Worm (Caenorhabditis elegans) whole organism, mixed stage, embryonic: ENCODE measurements around the gene T26G10.3.

Experiments
- M03D4.4 ChIP-seq: sonication (generic microtip); optimal IDR thresholded peaks from 2 replicates; lab custom pipeline; 2017; ENCODE audit warnings: mild to moderate bottlenecking, missing genetic modification characterization, missing compliant biosample characterization
- bed-3 ChIP-seq: fragments of 200-800 bp; sonication (Bioruptor generic); optimal IDR thresholded peaks from 3 replicates; lab custom pipeline; 2018; ENCODE audit warnings: mild to moderate bottlenecking, missing genetic modification characterization, moderate library complexity, missing compliant biosample characterization
- blmp-1 ChIP-seq: fragments of 150-350 bp; optimal IDR thresholded peaks from 2 replicates; lab custom pipeline; 2014; ENCODE audit warnings: missing biosample characterization, missing genetic modification characterization
- ceh-39 ChIP-seq: fragments of 150-350 bp; optimal IDR thresholded peaks from 2 replicates; lab custom pipeline; 2014; ENCODE audit warnings: missing biosample characterization, missing genetic modification characterization
- ceh-43 ChIP-seq: fragments of 200-800 bp; sonication (Bioruptor generic); optimal IDR thresholded peaks from 2 replicates; lab custom pipeline; 2018; ENCODE audit warnings: mild to moderate bottlenecking, missing genetic modification characterization, moderate library complexity, missing compliant biosample characterization
- ceh-83 ChIP-seq: fragments of 200-800 bp; sonication (Bioruptor generic); optimal IDR thresholded peaks from 2 replicates; lab custom pipeline; 2018; ENCODE audit warnings: mild to moderate bottlenecking, missing genetic modification characterization, missing compliant biosample characterization
- ces-1 ChIP-seq: fragments of 150-350 bp; optimal IDR thresholded peaks from 2 replicates; lab custom pipeline; 2014; ENCODE audit warnings: missing biosample characterization, missing genetic modification reagents, missing genetic modification characterization
- cnd-1 ChIP-seq: fragments of 200-800 bp; sonication (Bioruptor generic); optimal IDR thresholded peaks from 2 replicates; lab custom pipeline; 2018; ENCODE audit warnings: mild to moderate bottlenecking, missing genetic modification characterization, missing compliant biosample characterization
- drap-1 ChIP-seq: fragments of 200-800 bp; sonication (Bioruptor generic); optimal IDR thresholded peaks from 3 replicates; lab custom pipeline; 2018; ENCODE audit warnings: mild to moderate bottlenecking, missing genetic modification characterization, missing compliant biosample characterization
- elt-1 ChIP-seq: sonication (generic microtip); optimal IDR thresholded peaks from 2 replicates; lab custom pipeline; 2017; ENCODE audit warnings: missing genetic modification characterization, mild to moderate bottlenecking, missing compliant biosample characterization, antibody characterized with exemption, moderate library complexity, borderline replicate concordance; ENCODE audit not compliant: insufficient read depth
- flh-1 ChIP-seq: fragments of 200-800 bp; sonication (Bioruptor generic); optimal IDR thresholded peaks from 2 replicates; lab custom pipeline; 2018; ENCODE audit warnings: mild to moderate bottlenecking, missing genetic modification characterization, moderate library complexity, missing compliant biosample characterization
- ham-2 ChIP-seq: fragments of 200-800 bp; sonication (Bioruptor generic); optimal IDR thresholded peaks from 2 replicates; lab custom pipeline; 2018; ENCODE audit warnings: mild to moderate bottlenecking, missing genetic modification characterization, missing compliant biosample characterization
- hlh-1 ChIP-seq: fragments of 150-350 bp; optimal IDR thresholded peaks from 2 replicates; lab custom pipeline; 2014; ENCODE audit warnings: missing biosample characterization, missing genetic modification reagents, missing genetic modification characterization
- lin-13 ChIP-seq: fragments of 150-350 bp; optimal IDR thresholded peaks from 2 replicates; lab custom pipeline; 2014; ENCODE audit warnings: missing biosample characterization, missing genetic modification characterization
- lsy-2 ChIP-seq: fragments of 150-350 bp; optimal IDR thresholded peaks from 2 replicates; lab custom pipeline; 2014; ENCODE audit warnings: missing biosample characterization, missing genetic modification characterization
- mab-5 ChIP-seq: fragments of 150-350 bp; optimal IDR thresholded peaks from 2 replicates; lab custom pipeline; 2014; ENCODE audit warnings: missing biosample characterization, missing genetic modification characterization
- mep-1 ChIP-seq: fragments of 150-350 bp; optimal IDR thresholded peaks from 2 replicates; lab custom pipeline; 2017; ENCODE audit warnings: missing biosample characterization, missing genetic modification reagents, missing genetic modification characterization, inconsistent platforms
- mls-2 ChIP-seq: sonication (generic microtip); optimal IDR thresholded peaks from 2 replicates; lab custom pipeline; 2016; ENCODE audit warnings: mild to moderate bottlenecking, missing genetic modification characterization, moderate library complexity, missing compliant biosample characterization
- nhr-12 ChIP-seq: fragments of 150-350 bp; optimal IDR thresholded peaks from 2 replicates; lab custom pipeline; 2014; ENCODE audit warnings: missing biosample characterization, missing genetic modification characterization
- nhr-2 ChIP-seq: fragments of 150-350 bp; optimal IDR thresholded peaks from 2 replicates; lab custom pipeline; 2014; ENCODE audit warnings: missing biosample characterization, missing genetic modification characterization
- nhr-237 ChIP-seq: fragments of 150-350 bp; optimal IDR thresholded peaks from 2 replicates; lab custom pipeline; 2014; ENCODE audit warnings: missing biosample characterization, missing genetic modification characterization
- nhr-28 ChIP-seq: fragments of 150-350 bp; optimal IDR thresholded peaks from 2 replicates; lab custom pipeline; 2014; ENCODE audit warnings: missing biosample characterization, missing genetic modification characterization
- nhr-76 ChIP-seq: sonication (generic microtip); optimal IDR thresholded peaks from 2 replicates; lab custom pipeline; 2017; ENCODE audit warnings: missing biosample characterization, missing genetic modification characterization
- pha-4 ChIP-seq: fragments of 150-350 bp; optimal IDR thresholded peaks from 2 replicates; lab custom pipeline; 2018; ENCODE audit warnings: missing biosample characterization, missing genetic modification reagents, missing genetic modification characterization
- snpc-4 ChIP-seq: fragments of 150-350 bp; optimal IDR thresholded peaks from 2 replicates; lab custom pipeline; 2014; ENCODE audit warnings: missing biosample characterization, missing genetic modification characterization
- sptf-1 ChIP-seq: sonication (generic microtip); optimal IDR thresholded peaks from 2 replicates; lab custom pipeline; 2017; ENCODE audit warnings: mild to moderate bottlenecking, missing genetic modification characterization, moderate library complexity, missing compliant biosample characterization
- tbx-8 ChIP-seq: fragments of 200-800 bp; sonication (Bioruptor generic); optimal IDR thresholded peaks from 2 replicates; lab custom pipeline; 2018; ENCODE audit warnings: mild to moderate bottlenecking, missing genetic modification characterization, moderate library complexity, missing compliant biosample characterization
- unc-120 ChIP-seq: sonication (generic microtip); optimal IDR thresholded peaks from 2 replicates; lab custom pipeline; 2017; ENCODE audit warnings: missing genetic modification characterization, missing compliant biosample characterization; ENCODE audit not compliant: poor library complexity, severe bottlenecking
- unc-39 ChIP-seq: fragments of 150-350 bp; optimal IDR thresholded peaks from 2 replicates; lab custom pipeline; 2014; ENCODE audit warnings: missing biosample characterization, missing genetic modification characterization
- unc-62 ChIP-seq: fragments of 150-350 bp; optimal IDR thresholded peaks from 2 replicates; lab custom pipeline; 2014; ENCODE audit warnings: missing biosample characterization, missing genetic modification reagents, missing genetic modification characterization
- zip-8 ChIP-seq: fragments of 150-350 bp; optimal IDR thresholded peaks from 2 replicates; lab custom pipeline; 2014; ENCODE audit warnings: missing biosample characterization, missing genetic modification characterization
- ztf-11 ChIP-seq: fragments of 150-350 bp; optimal IDR thresholded peaks from 2 replicates; lab custom pipeline; 2014; ENCODE audit warnings: missing biosample characterization, missing genetic modification characterization

The T26G10.3 gene

DNA sequence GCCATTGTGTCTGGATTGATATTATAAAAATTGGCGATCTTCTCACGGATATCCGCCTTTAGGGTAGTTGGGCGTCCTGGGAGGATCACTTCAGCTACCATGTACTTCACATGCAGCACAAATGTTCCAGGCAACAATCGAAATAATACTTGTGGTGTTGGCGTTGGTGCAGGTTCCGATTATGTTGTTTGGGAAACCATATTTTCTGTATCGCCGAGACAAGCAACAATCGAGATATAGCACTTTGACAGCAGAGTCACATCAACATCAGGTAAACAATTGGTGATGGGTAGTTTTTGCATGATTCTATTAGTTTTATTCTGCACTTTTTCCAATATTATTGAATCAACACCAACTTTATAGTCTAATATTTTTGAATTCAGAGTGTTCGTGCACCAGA, at the start of gene T26G10.3:
TSS of gene T26G10.3 (minus strand) at position 101 of the 400 bp plus-strand sequence.
- TF ChIP-seq mab-5 (tag; lab: Kevin White, UChicago) (no peak), lin-13 (tag; lab: Kevin White, UChicago) (no peak), unc-62 (GFP tag; lab: Kevin White, UChicago) (no peak), ztf-11 (tag; lab: Kevin White, UChicago) (no peak), cnd-1 (tag; lab: Kevin White, UChicago) (no peak), blmp-1 (tag; lab: Kevin White, UChicago) (no peak), unc-39 (tag; lab: Kevin White, UChicago) (no peak), elt-1 (tag; lab: Kevin White, UChicago) (no peak), nhr-12 (tag; lab: Kevin White, UChicago) (no peak), mls-2 (tag; lab: Kevin White, UChicago) (no peak), tbx-8 (GFP tag; lab: Kevin White, UChicago) (no peak), zip-8 (tag; lab: Kevin White, UChicago) (no peak), snpc-4 (tag; lab: Kevin White, UChicago) (no peak), nhr-76 (tag; lab: Kevin White, UChicago) (no peak), ham-2 (GFP tag; lab: Kevin White, UChicago) (no peak), ceh-39 (tag; lab: Kevin White, UChicago) (no peak), ceh-83 (no peak), unc-120 (tag; lab: Kevin White, UChicago) (no peak), M03D4.4 (tag; lab: Kevin White, UChicago) (no peak)

- TF ChIP-seq tbx-8 (GFP tag; lab: Kevin White, UChicago): no peak
- TF ChIP-seq nhr-12 (tag; lab: Kevin White, UChicago): no peak
- TF ChIP-seq ces-1 (GFP tag; lab: Kevin White, UChicago): no peak
- TF ChIP-seq lsy-2: no peak
- no peak for TF ChIP-seq hlh-1
- no peak for TF ChIP-seq snpc-4 (tag; lab: Kevin White, UChicago)
- no peak for TF ChIP-seq ztf-11 (tag; lab: Kevin White, UChicago)
- TF ChIP-seq lin-13 (tag; lab: Kevin White, UChicago): no peak
- no peak for TF ChIP-seq ceh-43 (GFP tag; lab: Kevin White, UChicago)
- no peak for TF ChIP-seq blmp-1 (tag; lab: Kevin White, UChicago)
- TF ChIP-seq mls-2 (tag; lab: Kevin White, UChicago): no peak
- no peak for TF ChIP-seq nhr-28 (tag; lab: Kevin White, UChicago)
- TF ChIP-seq cnd-1 (tag; lab: Kevin White, UChicago): no peak
Measured at ce11 chrIII:9461894-9462784, 48.9 kb upstream of the T26G10.3 start.

DNA sequence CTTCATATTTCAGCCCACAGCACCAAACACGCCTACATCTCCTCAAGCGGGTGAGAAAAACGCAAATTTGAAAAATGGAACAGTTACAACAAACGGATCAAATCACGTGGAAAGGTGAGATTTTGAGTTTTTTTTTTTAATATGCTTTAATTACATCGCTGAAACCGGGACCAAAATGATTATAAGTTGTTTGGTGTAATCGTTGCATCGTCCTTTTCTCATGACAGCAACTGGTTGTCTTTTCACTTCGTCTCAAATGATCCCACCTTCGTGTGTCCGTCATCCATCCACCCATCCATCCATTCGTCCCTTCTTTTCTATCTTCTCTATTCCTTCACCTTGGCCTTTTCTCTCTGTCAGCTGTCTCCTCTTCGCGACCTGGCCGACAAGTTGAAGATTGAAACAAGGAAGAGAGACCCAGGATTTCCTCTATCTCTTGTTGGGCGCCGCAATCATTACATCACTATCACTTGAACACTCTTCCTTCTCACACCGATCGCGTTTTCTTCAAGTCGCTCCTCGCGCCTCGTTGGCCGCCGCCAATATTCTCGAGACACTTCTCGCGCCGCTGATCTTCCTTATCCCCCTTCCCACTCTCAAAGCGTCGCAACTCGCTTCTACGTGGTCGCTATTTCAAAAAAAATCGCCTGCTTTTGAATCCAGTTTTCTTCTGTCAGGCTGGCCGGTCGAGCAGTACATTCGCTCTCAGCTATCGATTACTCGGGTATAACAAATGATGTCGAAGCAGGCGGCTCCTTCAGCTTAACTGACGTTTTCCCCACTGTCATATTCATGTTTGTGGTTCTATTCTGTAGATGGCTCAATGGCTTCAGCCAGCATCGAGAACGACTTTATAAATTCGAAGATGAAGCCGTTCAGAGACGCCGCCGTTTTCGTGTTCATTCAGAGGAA, 44.2 kb upstream of the T26G10.3 start:
- TF ChIP-seq flh-1 (GFP tag; lab: Kevin White, UChicago) (no peak), lsy-2 (no peak), sptf-1 (tag; lab: Kevin White, UChicago) (no peak), unc-120 (tag; lab: Kevin White, UChicago) (peak; percentile 57), nhr-237 (tag; lab: Kevin White, UChicago) (no peak), drap-1 (GFP tag; lab: Kevin White, UChicago) (no peak), unc-62 (GFP tag; lab: Kevin White, UChicago) (peak; percentile 89), hlh-1 (peak; percentile 88), nhr-2 (no peak)

- TF ChIP-seq lsy-2: peak; percentile 96
- TF ChIP-seq M03D4.4 (tag; lab: Kevin White, UChicago): no peak
- no peak for TF ChIP-seq elt-1 (tag; lab: Kevin White, UChicago)
- TF ChIP-seq nhr-76 (tag; lab: Kevin White, UChicago): no peak
- TF ChIP-seq ztf-11 (tag; lab: Kevin White, UChicago): no peak
- TF ChIP-seq mep-1 (tag; lab: Kevin White, UChicago): peak; percentile 79
- TF ChIP-seq ceh-43 (GFP tag; lab: Kevin White, UChicago): no peak
- peak; percentile 40 for TF ChIP-seq lin-13 (tag; lab: Kevin White, UChicago)
- TF ChIP-seq unc-120 (tag; lab: Kevin White, UChicago): peak; percentile 50
- TF ChIP-seq ceh-39 (tag; lab: Kevin White, UChicago): peak; percentile 98
- no peak for TF ChIP-seq bed-3 (GFP tag; lab: Kevin White, UChicago)
- TF ChIP-seq mls-2 (tag; lab: Kevin White, UChicago): peak; percentile 36
- TF ChIP-seq mab-5 (tag; lab: Kevin White, UChicago): no peak
- TF ChIP-seq pha-4 (tag; lab: Kevin White, UChicago): peak; percentile 81
- TF ChIP-seq nhr-12 (tag; lab: Kevin White, UChicago): no peak
- peak; percentile 7 for TF ChIP-seq nhr-237 (tag; lab: Kevin White, UChicago)
- no peak for TF ChIP-seq ceh-83
- peak; percentile 28 for TF ChIP-seq drap-1 (GFP tag; lab: Kevin White, UChicago)
- peak; percentile 30 for TF ChIP-seq unc-62 (GFP tag; lab: Kevin White, UChicago)
- TF ChIP-seq cnd-1 (tag; lab: Kevin White, UChicago): peak; percentile 18
- peak; percentile 3 for TF ChIP-seq hlh-1
- peak; percentile 45 for TF ChIP-seq ces-1 (GFP tag; lab: Kevin White, UChicago)
- TF ChIP-seq sptf-1 (tag; lab: Kevin White, UChicago): peak; percentile 69
- TF ChIP-seq blmp-1 (tag; lab: Kevin White, UChicago): no peak
- no peak for TF ChIP-seq flh-1 (GFP tag; lab: Kevin White, UChicago)
- peak; percentile 2 for TF ChIP-seq nhr-2
Measured at ce11 chrIII:9455980-9456658, 42.9 kb upstream of the T26G10.3 start, which contains the start of the genes rheb-1 and spk-1. TSS of gene rheb-1 (minus strand) at chrIII:9456030. TSS of gene spk-1 (plus strand) at chrIII:9456608.
